Worm (Caenorhabditis elegans): ENCODE results near the gene eel-1.

- TF ChIP-seq aptf-2 (GFP tag; conservative IDR thresholded peaks at IDR 0.05): no peak
- TF ChIP-seq ceh-79 (tag; optimal IDR thresholded peaks at IDR 0.05): no peak
- no peak for TF ChIP-seq snpc-1.1 (tag; optimal IDR thresholded peaks at IDR 0.05; ENCODE audit: insufficient read depth)
- no peak for TF ChIP-seq K12H6.12 (tag; optimal IDR thresholded peaks at IDR 0.05)
- TF ChIP-seq ztf-3 (GFP tag; optimal IDR thresholded peaks at IDR 0.05): no peak
- no peak for TF ChIP-seq efl-1 (GFP tag; optimal IDR thresholded peaks at IDR 0.05)
- TF ChIP-seq ets-4 (GFP tag; optimal IDR thresholded peaks at IDR 0.05): no peak
- TF ChIP-seq dpl-1 (GFP tag; optimal IDR thresholded peaks at IDR 0.05): no peak
Measured at ce11 chrIV:3001500-3001899, 48.4 kb downstream of the eel-1 start.

Measured in whole organism, young adult.